Worm (Caenorhabditis elegans) whole organism, dauer: ENCODE data around the gene C02B8.7.

Experiments used
- unc-62 ChIP-seq: sonication (generic microtip); optimal IDR thresholded peaks from 2 replicates; lab custom pipeline; 2017; ENCODE audit warnings: missing biosample characterization, missing genetic modification reagents, missing genetic modification characterization

The C02B8.7 gene

ce11 chrX:8139146-8139545 is 1.5 kb upstream of the C02B8.7 start, which contains the start of gene C02B8.3:
Gene C02B8.3 (plus strand): TSS chrX:8139446.
- TF ChIP-seq unc-62 (GFP tag; lab: Kevin White, UChicago) = no peak

- TF ChIP-seq unc-62 (GFP tag; lab: Kevin White, UChicago) = no peak
These were observed 1.3 kb downstream of the C02B8.7 start, which contains the start of gene C02B8.6 for ce11 chrX:8136276-8136891. Gene C02B8.6 (minus strand): TSS chrX:8136326.

- TF ChIP-seq unc-62 (GFP tag; lab: Kevin White, UChicago) = no peak
These were observed 8.1 kb downstream of the C02B8.7 start, which contains the start of gene frpr-1 for ce11 chrX:8129543-8129942. Gene frpr-1 (minus strand): TSS chrX:8129643.

ce11 chrX:8123194-8123593 is 14.5 kb downstream of the C02B8.7 start, which contains the start of gene C02B8.12:
Gene C02B8.12 (minus strand): TSS chrX:8123368.
- TF ChIP-seq unc-62 (GFP tag; lab: Kevin White, UChicago) = no peak

ce11 chrX:8120281-8120680 is 17.4 kb downstream of the C02B8.7 start:
- TF ChIP-seq unc-62 (GFP tag; lab: Kevin White, UChicago) = no peak

ce11 chrX:8117827-8118317 is 19.8 kb downstream of the C02B8.7 start:
- no peak for TF ChIP-seq unc-62 (GFP tag; lab: Kevin White, UChicago)

ce11 chrX:8116157-8116556 is 21.5 kb downstream of the C02B8.7 start, which contains the start of gene hlh-8:
Gene hlh-8 (plus strand): TSS chrX:8116457.
- TF ChIP-seq unc-62 (GFP tag; lab: Kevin White, UChicago) = no peak

ce11 chrX:8110193-8110592 is 27.5 kb downstream of the C02B8.7 start, which contains the start of gene K07E3.1:
Gene K07E3.1 (plus strand): TSS chrX:8110439.
- no peak for TF ChIP-seq unc-62 (GFP tag; lab: Kevin White, UChicago)

- TF ChIP-seq unc-62 (GFP tag; lab: Kevin White, UChicago) = no peak
These were observed 28.1 kb downstream of the C02B8.7 start for ce11 chrX:8109531-8109930.

ce11 chrX:8107921-8108320 is 29.8 kb downstream of the C02B8.7 start, which contains the start of gene K07E3.9:
Gene K07E3.9 (plus strand): TSS chrX:8108221.
- no peak for TF ChIP-seq unc-62 (GFP tag; lab: Kevin White, UChicago)

- TF ChIP-seq unc-62 (GFP tag; lab: Kevin White, UChicago) = no peak
These were observed 33.8 kb downstream of the C02B8.7 start, which contains the start of gene K07E3.2 for ce11 chrX:8103899-8104298. Gene K07E3.2 (plus strand): TSS chrX:8104298.

ce11 chrX:8098813-8099360 is 38.8 kb downstream of the C02B8.7 start, which contains the start of gene catp-5:
Gene catp-5 (minus strand): TSS chrX:8098863.
- no peak for TF ChIP-seq unc-62 (GFP tag; lab: Kevin White, UChicago)

ce11 chrX:8089916-8090315 is 47.8 kb downstream of the C02B8.7 start:
- TF ChIP-seq unc-62 (GFP tag; lab: Kevin White, UChicago) = no peak

ce11 chrX:8089266-8089909 is 48.3 kb downstream of the C02B8.7 start:
- TF ChIP-seq unc-62 (GFP tag; lab: Kevin White, UChicago) = no peak

ce11 chrX:8088474-8088873 is 49.2 kb downstream of the C02B8.7 start, which contains the start of gene vem-1:
Gene vem-1 (minus strand): TSS chrX:8088574.
- TF ChIP-seq unc-62 (GFP tag; lab: Kevin White, UChicago) = no peak
